Fruit fly (Drosophila melanogaster) whole organism, embryonic: ENCODE data around the gene Abi.

Experiments used
- Aef1 ChIP-seq: fragments of 200-800 bp; sonication (Bioruptor generic); IDR thresholded peaks from 3 replicates; pipeline ENCODE4 v1.3.6; 2022; ENCODE audit warnings: missing biosample characterization, missing genetic modification characterization
- CG10543 ChIP-seq: fragments of 200-800 bp; sonication (Bioruptor generic); optimal IDR thresholded peaks from 3 replicates; lab custom pipeline; 2017; ENCODE audit warnings: missing biosample characterization, mild to moderate bottlenecking, missing genetic modification characterization, moderate library complexity
- CG10979 ChIP-seq: fragments of 200-800 bp; sonication (Bioruptor generic); optimal IDR thresholded peaks from 2 replicates; lab custom pipeline; 2018; ENCODE audit warnings: missing biosample characterization, mild to moderate bottlenecking, missing genetic modification characterization, moderate library complexity
- CG12071 ChIP-seq: fragments of 200-800 bp; sonication (Bioruptor generic); optimal IDR thresholded peaks from 3 replicates; lab custom pipeline; 2018; ENCODE audit warnings: missing biosample characterization, mild to moderate bottlenecking, missing genetic modification characterization
- CG13424 ChIP-seq: fragments of 200-800 bp; sonication (Bioruptor generic); optimal IDR thresholded peaks from 2 replicates; lab custom pipeline; 2019; ENCODE audit warnings: missing biosample characterization, mild to moderate bottlenecking, missing genetic modification characterization, moderate library complexity
- CG13894 ChIP-seq: fragments of 200-800 bp; sonication (Bioruptor generic); optimal IDR thresholded peaks from 3 replicates; lab custom pipeline; 2018; ENCODE audit warnings: missing biosample characterization, mild to moderate bottlenecking, missing genetic modification characterization, moderate library complexity
- CG14710 ChIP-seq: fragments of 200-800 bp; sonication (Bioruptor generic); optimal IDR thresholded peaks from 3 replicates; lab custom pipeline; 2019; ENCODE audit warnings: missing biosample characterization, mild to moderate bottlenecking, missing genetic modification characterization, moderate library complexity
- CG15479 ChIP-seq: fragments of 200-800 bp; sonication (Bioruptor generic); optimal IDR thresholded peaks from 3 replicates; lab custom pipeline; 2019; ENCODE audit warnings: missing biosample characterization, mild to moderate bottlenecking, missing genetic modification characterization, moderate library complexity
- CG15601 ChIP-seq: fragments of 200-800 bp; sonication (Bioruptor generic); optimal IDR thresholded peaks from 3 replicates; lab custom pipeline; 2019; ENCODE audit warnings: missing biosample characterization, mild to moderate bottlenecking, missing genetic modification characterization, moderate library complexity
- CG15696 ChIP-seq: fragments of 200-800 bp; sonication (Bioruptor generic); optimal IDR thresholded peaks from 2 replicates; lab custom pipeline; 2019; ENCODE audit warnings: missing biosample characterization, mild to moderate bottlenecking, missing genetic modification characterization, moderate library complexity
- CG16813 ChIP-seq: fragments of 200-800 bp; sonication (Bioruptor generic); IDR thresholded peaks from 3 replicates; pipeline ENCODE4 v1.3.6; 2022; ENCODE audit warnings: missing biosample characterization, missing genetic modification characterization; ENCODE audit not compliant: partially characterized antibody
- CG17186 ChIP-seq: fragments of 200-800 bp; sonication (Bioruptor generic); optimal IDR thresholded peaks from 3 replicates; lab custom pipeline; 2017; ENCODE audit warnings: missing biosample characterization, missing genetic modification reagents, missing genetic modification characterization
- CG17359 ChIP-seq: fragments of 200-800 bp; sonication (Bioruptor generic); optimal IDR thresholded peaks from 3 replicates; lab custom pipeline; 2018; ENCODE audit warnings: missing biosample characterization, mild to moderate bottlenecking, missing genetic modification characterization, moderate library complexity
- CG18011 ChIP-seq: fragments of 200-800 bp; sonication (Bioruptor generic); optimal IDR thresholded peaks from 2 replicates; lab custom pipeline; 2017; ENCODE audit warnings: missing biosample characterization, missing genetic modification characterization, mild to moderate bottlenecking, moderate library complexity, missing genotype
- CG18764 ChIP-seq: fragments of 200-800 bp; sonication (Bioruptor generic); optimal IDR thresholded peaks from 3 replicates; lab custom pipeline; 2016; ENCODE audit warnings: missing biosample characterization, missing genetic modification characterization
- CG2678 ChIP-seq: fragments of 200-800 bp; sonication (Bioruptor generic); optimal IDR thresholded peaks from 3 replicates; lab custom pipeline; 2019; ENCODE audit warnings: missing biosample characterization, mild to moderate bottlenecking, missing genetic modification characterization, moderate library complexity
- CG2889 ChIP-seq: fragments of 200-800 bp; sonication (Bioruptor generic); IDR thresholded peaks from 3 replicates; pipeline ENCODE4 v1.3.6; 2022; ENCODE audit warnings: missing biosample characterization, missing genetic modification characterization
- CG3065 ChIP-seq: fragments of 200-800 bp; sonication (Bioruptor generic); optimal IDR thresholded peaks from 2 replicates; lab custom pipeline; 2016; ENCODE audit warnings: missing biosample characterization, missing genetic modification characterization
- CG33557 ChIP-seq: fragments of 200-800 bp; sonication (Bioruptor generic); optimal IDR thresholded peaks from 2 replicates; lab custom pipeline; 2019; ENCODE audit warnings: missing biosample characterization, mild to moderate bottlenecking, missing genetic modification characterization, moderate library complexity
- CG4820 ChIP-seq: fragments of 200-800 bp; sonication (Bioruptor generic); optimal IDR thresholded peaks from 3 replicates; lab custom pipeline; 2016; ENCODE audit warnings: missing biosample characterization, missing genetic modification characterization
- CG6791 ChIP-seq: fragments of 200-800 bp; sonication (Bioruptor generic); IDR thresholded peaks from 3 replicates; pipeline ENCODE4 v1.3.6; 2022; ENCODE audit warnings: missing biosample characterization, missing genetic modification characterization; ENCODE audit not compliant: partially characterized antibody
- CG8765 ChIP-seq: fragments of 200-800 bp; sonication (Bioruptor generic); IDR thresholded peaks from 2 replicates; pipeline ENCODE4 v1.3.6; 2022; ENCODE audit warnings: missing biosample characterization, missing genetic modification characterization
- Camta ChIP-seq: fragments of 200-800 bp; sonication (Bioruptor generic); optimal IDR thresholded peaks from 2 replicates; lab custom pipeline; 2016; ENCODE audit warnings: missing biosample characterization, missing genetic modification characterization
- CkIIα-i1 ChIP-seq: fragments of 200-800 bp; sonication (Bioruptor generic); IDR thresholded peaks from 2 replicates; pipeline ENCODE4 v1.3.6; 2022; ENCODE audit warnings: missing biosample characterization, missing genetic modification characterization
- Dbx ChIP-seq: fragments of 200-800 bp; sonication (Bioruptor generic); IDR thresholded peaks from 3 replicates; pipeline ENCODE4 v1.3.6; 2022; ENCODE audit warnings: missing biosample characterization, missing genetic modification characterization
- Dek ChIP-seq: fragments of 200-800 bp; sonication (Bioruptor generic); optimal IDR thresholded peaks from 3 replicates; lab custom pipeline; 2019; ENCODE audit warnings: missing biosample characterization, mild to moderate bottlenecking, missing genetic modification characterization, moderate library complexity
- Dip3 ChIP-seq: fragments of 200-800 bp; sonication (Bioruptor generic); optimal IDR thresholded peaks from 3 replicates; lab custom pipeline; 2016; ENCODE audit warnings: missing biosample characterization, missing genetic modification characterization
- Doc3 ChIP-seq: fragments of 200-800 bp; sonication (Bioruptor generic); IDR thresholded peaks from 3 replicates; pipeline ENCODE4 v1.3.6; 2022; ENCODE audit warnings: missing biosample characterization, missing genetic modification characterization; ENCODE audit not compliant: partially characterized antibody
- Ets97D ChIP-seq: fragments of 200-800 bp; sonication (Bioruptor generic); optimal IDR thresholded peaks from 3 replicates; lab custom pipeline; 2016; ENCODE audit warnings: missing biosample characterization, missing genetic modification characterization
- Hr78 ChIP-seq, 2 experiments: fragments of 200-800 bp in 1 of 2; fragments of >200 bp in 1 of 2; sonication (Bioruptor generic) in 1 of 2; optimal IDR thresholded peaks; 2 replicates each; lab custom pipeline; 2017 to 2019; ENCODE audit warnings: missing biosample characterization in 2 of 2, missing genetic modification characterization in 2 of 2, mild to moderate bottlenecking in 1 of 2, moderate library complexity in 1 of 2
- MTF-1 ChIP-seq: fragments of 200-800 bp; sonication (Bioruptor generic); optimal IDR thresholded peaks from 2 replicates; lab custom pipeline; 2018; ENCODE audit warnings: missing biosample characterization, mild to moderate bottlenecking, missing genetic modification characterization, borderline replicate concordance
- NC2β ChIP-seq: fragments of 200-800 bp; sonication (Bioruptor generic); optimal IDR thresholded peaks from 2 replicates; lab custom pipeline; 2016; ENCODE audit warnings: missing biosample characterization, missing genetic modification characterization
- NFAT ChIP-seq: fragments of 200-800 bp; sonication (Bioruptor generic); IDR thresholded peaks from 2 replicates; pipeline ENCODE4 v1.3.6; 2022; ENCODE audit warnings: missing biosample characterization, missing genetic modification characterization
- Pdp1 ChIP-seq, 2 experiments: fragments of 200-800 bp; sonication (Bioruptor generic); optimal IDR thresholded peaks; 3 replicates each; lab custom pipeline; 2016; ENCODE audit warnings: missing biosample characterization in 2 of 2, missing genetic modification characterization in 2 of 2, mild to moderate bottlenecking in 1 of 2, moderate library complexity in 1 of 2
- Tbp ChIP-seq: fragments of >200 bp; optimal IDR thresholded peaks from 2 replicates; lab custom pipeline; 2018; ENCODE audit warnings: missing biosample characterization, missing genetic modification characterization
- Usf ChIP-seq: fragments of 200-800 bp; sonication (Bioruptor generic); optimal IDR thresholded peaks from 2 replicates; lab custom pipeline; 2017; ENCODE audit warnings: missing genotype, missing biosample characterization, missing genetic modification characterization
- aop ChIP-seq: fragments of 200-800 bp; sonication (Bioruptor generic); IDR thresholded peaks from 2 replicates; pipeline ENCODE4 v1.3.6; 2022; ENCODE audit warnings: missing biosample characterization, missing genetic modification characterization
- bowl ChIP-seq: fragments of 200-800 bp; sonication (Bioruptor generic); IDR thresholded peaks from 2 replicates; pipeline ENCODE4 v1.3.6; 2022; ENCODE audit warnings: missing biosample characterization, missing genetic modification characterization
- ewg ChIP-seq: fragments of 200-800 bp; sonication (Bioruptor generic); optimal IDR thresholded peaks from 3 replicates; lab custom pipeline; 2017; ENCODE audit warnings: mild to moderate bottlenecking, missing biosample characterization, missing genetic modification reagents, missing genetic modification characterization
- ftz-f1 ChIP-seq: fragments of 200-800 bp; sonication (Bioruptor generic); optimal IDR thresholded peaks from 2 replicates; lab custom pipeline; 2016; ENCODE audit warnings: missing biosample characterization, missing genetic modification characterization
- gsb ChIP-seq: fragments of 200-800 bp; sonication (Bioruptor generic); IDR thresholded peaks from 2 replicates; pipeline ENCODE4 v1.3.6; 2022; ENCODE audit warnings: missing biosample characterization, missing genetic modification characterization
- gt ChIP-seq: fragments of 200-800 bp; sonication (Bioruptor generic); IDR thresholded peaks from 2 replicates; pipeline ENCODE4 v1.3.6; 2022; ENCODE audit warnings: missing biosample characterization, missing genetic modification characterization
- jing ChIP-seq: fragments of 200-800 bp; sonication (Bioruptor generic); optimal IDR thresholded peaks from 2 replicates; lab custom pipeline; 2018; ENCODE audit warnings: missing biosample characterization, mild to moderate bottlenecking, missing genetic modification characterization
- kay ChIP-seq: fragments of 200-800 bp; sonication (Bioruptor generic); optimal IDR thresholded peaks from 2 replicates; lab custom pipeline; 2016; ENCODE audit warnings: missing biosample characterization, missing genetic modification characterization
- lab ChIP-seq: fragments of 200-800 bp; sonication (Bioruptor generic); optimal IDR thresholded peaks from 3 replicates; lab custom pipeline; 2017; ENCODE audit warnings: missing biosample characterization, missing genetic modification characterization, mild to moderate bottlenecking, moderate library complexity, missing genetic modification reagents
- maf-S ChIP-seq: fragments of 200-800 bp; sonication (Bioruptor generic); optimal IDR thresholded peaks from 2 replicates; lab custom pipeline; 2016; ENCODE audit warnings: missing biosample characterization, missing genetic modification characterization
- psq ChIP-seq: fragments of 200-800 bp; sonication (Bioruptor generic); optimal IDR thresholded peaks from 2 replicates; lab custom pipeline; 2017; ENCODE audit warnings: missing biosample characterization, missing genetic modification characterization
- rib ChIP-seq: fragments of 200-800 bp; sonication (Bioruptor generic); IDR thresholded peaks from 2 replicates; pipeline ENCODE4 v1.3.6; 2022; ENCODE audit warnings: missing biosample characterization, missing genetic modification characterization
- run ChIP-seq: fragments of 200-800 bp; sonication (Bioruptor generic); optimal IDR thresholded peaks from 3 replicates; lab custom pipeline; 2018; ENCODE audit warnings: missing biosample characterization, mild to moderate bottlenecking, missing genetic modification characterization
- unc-4 ChIP-seq: fragments of 200-800 bp; sonication (Bioruptor generic); IDR thresholded peaks from 2 replicates; pipeline ENCODE4 v1.3.6; 2022; ENCODE audit warnings: missing biosample characterization, missing genetic modification characterization; ENCODE audit not compliant: partially characterized antibody
- z ChIP-seq: fragments of 200-800 bp; sonication (Bioruptor generic); IDR thresholded peaks from 3 replicates; pipeline ENCODE4 v1.3.6; 2022; ENCODE audit warnings: missing biosample characterization, missing genetic modification characterization

Abi gene

dm6 chr3R:14095428-14095827, 26.8 kb downstream of the Abi start (continued):
- no peak for TF ChIP-seq kay (GFP tag; lab: Kevin White, UChicago)
- no peak for TF ChIP-seq NC2β (GFP tag; lab: Kevin White, UChicago)
- TF ChIP-seq CG18011 (GFP tag; lab: Kevin White, UChicago): no peak
- no peak for TF ChIP-seq unc-4 (GFP tag; lab: Robert Waterston, UW)
- TF ChIP-seq CG2889 (GFP tag; lab: Robert Waterston, UW): no peak
- TF ChIP-seq Camta (GFP tag; lab: Kevin White, UChicago): no peak
- no peak for TF ChIP-seq CG15479 (GFP tag; lab: Kevin White, UChicago)
- TF ChIP-seq gsb (GFP tag; lab: Robert Waterston, UW): no peak
- TF ChIP-seq CG18764 (GFP tag; lab: Kevin White, UChicago): no peak
- no peak for TF ChIP-seq CG15696
- no peak for TF ChIP-seq gt
- no peak for TF ChIP-seq bowl (GFP tag; lab: Robert Waterston, UW)
- no peak for TF ChIP-seq jing (GFP tag; lab: Kevin White, UChicago)
- TF ChIP-seq CkIIα-i1 (GFP tag; lab: Robert Waterston, UW): no peak
- no peak for TF ChIP-seq Dip3 (GFP tag; lab: Kevin White, UChicago)
- no peak for TF ChIP-seq Ets97D (GFP tag; lab: Kevin White, UChicago)
- peak; percentile 8 to 24 for TF ChIP-seq Pdp1 (GFP tag; optimal IDR thresholded peaks at IDR 0.05; lab: Kevin White, UChicago)
- TF ChIP-seq CG12071 (GFP tag; lab: Kevin White, UChicago): no peak
- peak; percentile 43 for TF ChIP-seq Dek (tag; lab: Kevin White, UChicago)
- peak; percentile 70 for TF ChIP-seq CG17359 (tag; lab: Kevin White, UChicago)
- TF ChIP-seq CG13894 (tag; lab: Kevin White, UChicago): no peak
- no peak for TF ChIP-seq Hr78 (GFP tag; optimal IDR thresholded peaks at IDR 0.05; lab: Kevin White, UChicago)
- no peak for TF ChIP-seq CG6791
- TF ChIP-seq rib: no peak
- TF ChIP-seq maf-S (GFP tag; lab: Kevin White, UChicago): no peak
- TF ChIP-seq CG14710 (tag; lab: Kevin White, UChicago): peak; percentile 28
- no peak for TF ChIP-seq MTF-1 (GFP tag; lab: Kevin White, UChicago)
- TF ChIP-seq psq (GFP tag; lab: Kevin White, UChicago): no peak
- no peak for TF ChIP-seq aop (GFP tag; lab: Robert Waterston, UW)
- no peak for TF ChIP-seq ewg (GFP tag; lab: Kevin White, UChicago)
- TF ChIP-seq CG10979 (tag; lab: Kevin White, UChicago): peak; percentile 57
- TF ChIP-seq CG4820 (GFP tag; lab: Kevin White, UChicago): no peak
- TF ChIP-seq lab (GFP tag; lab: Kevin White, UChicago): peak; percentile 39
- TF ChIP-seq CG2678 (tag; lab: Kevin White, UChicago): peak; percentile 77
- TF ChIP-seq CG15601: peak; percentile 36
- no peak for TF ChIP-seq CG33557
- TF ChIP-seq CG13424 (tag; lab: Kevin White, UChicago): peak; percentile 65
- no peak for TF ChIP-seq CG3065 (GFP tag; lab: Kevin White, UChicago)
- TF ChIP-seq ftz-f1 (GFP tag; lab: Kevin White, UChicago): no peak
- no peak for TF ChIP-seq run (tag; lab: Kevin White, UChicago)
- TF ChIP-seq Dbx: no peak
- no peak for TF ChIP-seq Doc3 (GFP tag; lab: Robert Waterston, UW)
- no peak for TF ChIP-seq NFAT (GFP tag; lab: Robert Waterston, UW)
- no peak for TF ChIP-seq Tbp (GFP tag; lab: Kevin White, UChicago)
- TF ChIP-seq CG10543 (GFP tag; lab: Kevin White, UChicago): no peak
- no peak for TF ChIP-seq Usf
- TF ChIP-seq CG16813 (GFP tag; lab: Robert Waterston, UW): no peak
- TF ChIP-seq z: no peak
- no peak for TF ChIP-seq CG17186
- TF ChIP-seq Aef1 (GFP tag; lab: Robert Waterston, UW): no peak; the same call in 2 of the 3 replicates
- TF ChIP-seq CG8765 (GFP tag; lab: Robert Waterston, UW): no peak
